Worm (Caenorhabditis elegans): ENCODE results near the gene fbxb-21.
"Not testable (repeated sequence)": the region's sequence is repeated elsewhere in the genome, so short reads cannot be mapped to it uniquely, and the experiment has no call there.

The fbxb-21 gene

ce11 chrII:1635969-1636368 lies 12.7 kb downstream of the fbxb-21 start:
- TF ChIP-seq ztf-11 (tag; optimal IDR thresholded peaks at IDR 0.05) = no peak
- TF ChIP-seq ces-1 (GFP tag; optimal IDR thresholded peaks at IDR 0.05) = no peak
- TF ChIP-seq lsy-2 (tag; optimal IDR thresholded peaks at IDR 0.05) = no peak
- no peak for TF ChIP-seq nhr-76 (tag; optimal IDR thresholded peaks at IDR 0.05)
- no peak for TF ChIP-seq nhr-237 (tag; optimal IDR thresholded peaks at IDR 0.05)
- TF ChIP-seq nhr-2 (tag; optimal IDR thresholded peaks at IDR 0.05) = no peak
- no peak for TF ChIP-seq M03D4.4 (tag; optimal IDR thresholded peaks at IDR 0.05)
- no peak for TF ChIP-seq lin-13 (tag; optimal IDR thresholded peaks at IDR 0.05)
- TF ChIP-seq blmp-1 (tag; optimal IDR thresholded peaks at IDR 0.05) = no peak
- no peak for TF ChIP-seq snpc-4 (tag; optimal IDR thresholded peaks at IDR 0.05)
- no peak for TF ChIP-seq bed-3 (GFP tag; optimal IDR thresholded peaks at IDR 0.05)
- no peak for TF ChIP-seq nhr-12 (tag; optimal IDR thresholded peaks at IDR 0.05)
- TF ChIP-seq sem-2 (GFP tag; optimal IDR thresholded peaks at IDR 0.05) = no peak
- no peak for TF ChIP-seq ceh-83 (GFP tag; optimal IDR thresholded peaks at IDR 0.05)
- no peak for TF ChIP-seq flh-1 (GFP tag; optimal IDR thresholded peaks at IDR 0.05)
- no peak for TF ChIP-seq tbx-8 (GFP tag; optimal IDR thresholded peaks at IDR 0.05)
- no peak for TF ChIP-seq ceh-39 (tag; optimal IDR thresholded peaks at IDR 0.05)
- TF ChIP-seq elt-1 (tag; optimal IDR thresholded peaks at IDR 0.05; ENCODE audit: borderline replicate concordance, insufficient read depth) = no peak
- no peak for TF ChIP-seq drap-1 (GFP tag; optimal IDR thresholded peaks at IDR 0.05)

- TF ChIP-seq zip-8, unc-39, hlh-1 (tag; optimal IDR thresholded peaks at IDR 0.05): not testable (repeated sequence)
Observed at ce11 chrII:1633490-1633889, 15.2 kb downstream of the fbxb-21 start, which contains the start of gene C08E3.1. Gene C08E3.1 (plus strand): TSS chrII:1633790.

- not testable (repeated sequence) for TF ChIP-seq M03D4.4 (tag; optimal IDR thresholded peaks at IDR 0.05); bed-3 (GFP tag; optimal IDR thresholded peaks at IDR 0.05); zip-8 (tag; optimal IDR thresholded peaks at IDR 0.05)
Observed at ce11 chrII:1632216-1632615, 16.5 kb downstream of the fbxb-21 start, which contains the start of gene C08E3.13. Gene C08E3.13 (minus strand): TSS chrII:1632316.

ce11 chrII:1627783-1628182 lies 20.9 kb downstream of the fbxb-21 start, which contains the start of gene C08E3.15:
Gene C08E3.15 (minus strand): TSS chrII:1627883.
- not testable (repeated sequence) for TF ChIP-seq unc-39, cnd-1, mep-1 (tag; optimal IDR thresholded peaks at IDR 0.05)

- TF ChIP-seq bed-3 (GFP tag; optimal IDR thresholded peaks at IDR 0.05) (no peak), drap-1 (GFP tag; optimal IDR thresholded peaks at IDR 0.05) (no peak), ham-2 (GFP tag; optimal IDR thresholded peaks at IDR 0.05) (no peak), mep-1 (tag; optimal IDR thresholded peaks at IDR 0.05) (no peak), mls-2 (tag; optimal IDR thresholded peaks at IDR 0.05) (no peak), tbx-8 (GFP tag; optimal IDR thresholded peaks at IDR 0.05) (no peak), sem-2 (GFP tag; optimal IDR thresholded peaks at IDR 0.05) (no peak), hlh-1 (tag; optimal IDR thresholded peaks at IDR 0.05) (no peak), flh-1 (GFP tag; optimal IDR thresholded peaks at IDR 0.05) (no peak), lin-32 (GFP tag; optimal IDR thresholded peaks at IDR 0.05) (no peak), zip-8 (tag; optimal IDR thresholded peaks at IDR 0.05) (no peak), snpc-4 (tag; optimal IDR thresholded peaks at IDR 0.05) (no peak), ztf-11 (tag; optimal IDR thresholded peaks at IDR 0.05) (no peak), cnd-1 (tag; optimal IDR thresholded peaks at IDR 0.05) (no peak)
Observed at ce11 chrII:1625666-1626065, 23.0 kb downstream of the fbxb-21 start, which contains the start of gene C08E3.14. Gene C08E3.14 (plus strand): TSS chrII:1625966.

ce11 chrII:1624572-1624971 lies 24.1 kb downstream of the fbxb-21 start, which contains the start of gene fbxa-160:
Gene fbxa-160 (minus strand): TSS chrII:1624672.
- TF ChIP-seq nhr-76 (tag; optimal IDR thresholded peaks at IDR 0.05) (no peak), zip-8 (tag; optimal IDR thresholded peaks at IDR 0.05) (no peak), cnd-1 (tag; optimal IDR thresholded peaks at IDR 0.05) (no peak), sptf-1 (tag; optimal IDR thresholded peaks at IDR 0.05) (no peak), ceh-43 (GFP tag; optimal IDR thresholded peaks at IDR 0.05) (no peak), flh-1 (GFP tag; optimal IDR thresholded peaks at IDR 0.05) (no peak), pha-4 (tag; optimal IDR thresholded peaks at IDR 0.05) (no peak)
